Worm (Caenorhabditis elegans) whole organism, late embryonic: ENCODE results near the gene nlp-28.

ENCODE experiments used
- C08G9.2 ChIP-seq: sonication (generic microtip); optimal IDR thresholded peaks from 2 replicates; lab custom pipeline; 2016; ENCODE audit warnings: mild to moderate bottlenecking, missing genetic modification characterization, moderate library complexity, missing compliant biosample characterization
- K09A11.1 ChIP-seq: sonication (generic microtip); optimal IDR thresholded peaks from 2 replicates; lab custom pipeline; 2017; ENCODE audit warnings: antibody characterized with exemption, mild to moderate bottlenecking, missing genetic modification characterization, missing compliant biosample characterization; ENCODE audit not compliant: insufficient read depth
- T23F11.4 ChIP-seq: fragments of 200-800 bp; sonication (Bioruptor generic); optimal IDR thresholded peaks from 2 replicates; lab custom pipeline; 2018; ENCODE audit warnings: mild to moderate bottlenecking, missing genetic modification characterization, missing compliant biosample characterization
- Y22D7AL.16 ChIP-seq: sonication (generic microtip); optimal IDR thresholded peaks from 2 replicates; lab custom pipeline; 2016; ENCODE audit warnings: missing genetic modification characterization, missing compliant biosample characterization
- ama-1 ChIP-seq: fragments of 150-350 bp; optimal IDR thresholded peaks from 2 replicates; lab custom pipeline; 2014
- ceh-14 ChIP-seq: sonication (generic microtip); optimal IDR thresholded peaks from 2 replicates; lab custom pipeline; 2016; ENCODE audit warnings: missing genotype, missing genetic modification characterization, missing compliant biosample characterization
- ceh-18 ChIP-seq: sonication (generic microtip); optimal IDR thresholded peaks from 2 replicates; lab custom pipeline; 2016; ENCODE audit warnings: missing genetic modification characterization, missing compliant biosample characterization
- ceh-2 ChIP-seq: sonication (generic microtip); optimal IDR thresholded peaks from 2 replicates; lab custom pipeline; 2016; ENCODE audit warnings: missing genotype, missing genetic modification characterization, missing compliant biosample characterization
- ceh-22 ChIP-seq: sonication (generic microtip); optimal IDR thresholded peaks from 2 replicates; lab custom pipeline; 2017; ENCODE audit warnings: missing biosample characterization, missing genetic modification characterization
- ceh-24 ChIP-seq: sonication (generic microtip); optimal IDR thresholded peaks from 2 replicates; lab custom pipeline; 2016; ENCODE audit warnings: mild to moderate bottlenecking, missing genetic modification characterization, missing compliant biosample characterization
- ceh-30 ChIP-seq: fragments of 150-350 bp; optimal IDR thresholded peaks from 2 replicates; lab custom pipeline; 2014; ENCODE audit warnings: missing biosample characterization, missing genetic modification characterization
- ceh-34 ChIP-seq: sonication (generic microtip); optimal IDR thresholded peaks from 2 replicates; lab custom pipeline; 2016; ENCODE audit warnings: mild to moderate bottlenecking, missing genetic modification characterization, missing compliant biosample characterization
- ceh-45 ChIP-seq: fragments of 200-800 bp; sonication (Bioruptor generic); IDR thresholded peaks from 2 replicates; pipeline ENCODE4 v1.3.6; 2022; ENCODE audit warnings: missing genetic modification reagents, missing genetic modification characterization, missing compliant biosample characterization
- ceh-48 ChIP-seq: sonication (generic microtip); optimal IDR thresholded peaks from 2 replicates; lab custom pipeline; 2016; ENCODE audit warnings: missing genetic modification characterization, inconsistent platforms, missing compliant biosample characterization
- ceh-6 ChIP-seq: fragments of 200-800 bp; sonication (Bioruptor generic); optimal IDR thresholded peaks from 2 replicates; lab custom pipeline; 2018; ENCODE audit warnings: mild to moderate bottlenecking, missing genetic modification characterization, missing compliant biosample characterization
- ceh-9 ChIP-seq: sonication (generic microtip); optimal IDR thresholded peaks from 2 replicates; lab custom pipeline; 2016; ENCODE audit warnings: mild to moderate bottlenecking, missing genetic modification characterization, inconsistent platforms, missing compliant biosample characterization
- dmd-4 ChIP-seq: sonication (generic microtip); optimal IDR thresholded peaks from 2 replicates; lab custom pipeline; 2016; ENCODE audit warnings: borderline replicate concordance, missing genetic modification characterization, missing compliant biosample characterization
- dve-1 ChIP-seq: sonication (generic microtip); optimal IDR thresholded peaks from 2 replicates; lab custom pipeline; 2017; ENCODE audit warnings: antibody characterized with exemption, mild to moderate bottlenecking, missing genetic modification characterization, missing compliant biosample characterization
- eyg-1 ChIP-seq: sonication (generic microtip); optimal IDR thresholded peaks from 2 replicates; lab custom pipeline; 2016; ENCODE audit warnings: missing genotype, missing genetic modification characterization, missing compliant biosample characterization
- fax-1 ChIP-seq: sonication (generic microtip); optimal IDR thresholded peaks from 2 replicates; lab custom pipeline; 2016; ENCODE audit warnings: missing genotype, missing genetic modification characterization, missing compliant biosample characterization
- fkh-10 ChIP-seq: fragments of 150-350 bp; optimal IDR thresholded peaks from 2 replicates; lab custom pipeline; 2014; ENCODE audit warnings: missing biosample characterization, missing genetic modification reagents, missing genetic modification characterization
- fkh-6 ChIP-seq: sonication (generic microtip); optimal IDR thresholded peaks from 2 replicates; lab custom pipeline; 2016; ENCODE audit warnings: missing genetic modification characterization, missing compliant biosample characterization
- gmeb-2 ChIP-seq: sonication (generic microtip); optimal IDR thresholded peaks from 2 replicates; lab custom pipeline; 2016; ENCODE audit warnings: missing genetic modification characterization, inconsistent platforms, missing compliant biosample characterization
- hlh-13 ChIP-seq: fragments of 200-800 bp; sonication (Bioruptor generic); optimal IDR thresholded peaks from 2 replicates; lab custom pipeline; 2018; ENCODE audit warnings: mild to moderate bottlenecking, missing genetic modification characterization, missing compliant biosample characterization
- hlh-6 ChIP-seq: sonication (generic microtip); optimal IDR thresholded peaks from 2 replicates; lab custom pipeline; 2016; ENCODE audit warnings: missing genotype, missing genetic modification characterization, missing compliant biosample characterization
- hlh-8 ChIP-seq: sonication (generic microtip); optimal IDR thresholded peaks from 2 replicates; lab custom pipeline; 2016; ENCODE audit warnings: missing genotype, missing genetic modification characterization, missing compliant biosample characterization
- lin-11 ChIP-seq: fragments of 200-800 bp; sonication (Bioruptor generic); optimal IDR thresholded peaks from 2 replicates; lab custom pipeline; 2018; ENCODE audit warnings: mild to moderate bottlenecking, missing genetic modification characterization, missing compliant biosample characterization
- mec-3 ChIP-seq: sonication (generic microtip); optimal IDR thresholded peaks from 2 replicates; lab custom pipeline; 2016; ENCODE audit warnings: borderline replicate concordance, missing genetic modification characterization, missing compliant biosample characterization
- nfya-1 ChIP-seq: sonication (generic microtip); optimal IDR thresholded peaks from 2 replicates; lab custom pipeline; 2017; ENCODE audit warnings: missing genetic modification characterization, mild to moderate bottlenecking, missing compliant biosample characterization, antibody characterized with exemption, moderate library complexity
- odd-2 ChIP-seq: sonication (generic microtip); optimal IDR thresholded peaks from 2 replicates; lab custom pipeline; 2017; ENCODE audit warnings: antibody characterized with exemption, mild to moderate bottlenecking, missing genetic modification characterization, missing compliant biosample characterization
- pag-3 ChIP-seq: sonication (generic microtip); optimal IDR thresholded peaks from 2 replicates; lab custom pipeline; 2016; ENCODE audit warnings: missing compliant biosample characterization, missing genetic modification characterization, borderline replicate concordance
- pat-9 ChIP-seq: fragments of 200-800 bp; sonication (Bioruptor generic); optimal IDR thresholded peaks from 2 replicates; lab custom pipeline; 2018; ENCODE audit warnings: mild to moderate bottlenecking, missing genetic modification characterization, moderate library complexity, missing compliant biosample characterization
- pha-2 ChIP-seq: sonication (generic microtip); optimal IDR thresholded peaks from 2 replicates; lab custom pipeline; 2017; ENCODE audit warnings: mild to moderate bottlenecking, missing genetic modification characterization, missing compliant biosample characterization
- ref-2 ChIP-seq: sonication (generic microtip); optimal IDR thresholded peaks from 2 replicates; lab custom pipeline; 2016; ENCODE audit warnings: missing genetic modification characterization, missing compliant biosample characterization
- sox-2 ChIP-seq: fragments of 200-800 bp; sonication (Bioruptor generic); IDR thresholded peaks from 2 replicates; pipeline ENCODE4 v1.3.6; 2022; ENCODE audit warnings: missing genetic modification reagents, missing genetic modification characterization, missing compliant biosample characterization
- sox-4 ChIP-seq: sonication (generic microtip); optimal IDR thresholded peaks from 2 replicates; lab custom pipeline; 2017; ENCODE audit warnings: mild to moderate bottlenecking, missing genetic modification characterization, inconsistent platforms, missing compliant biosample characterization
- syd-9 ChIP-seq: sonication (generic microtip); optimal IDR thresholded peaks from 2 replicates; lab custom pipeline; 2016; ENCODE audit warnings: mild to moderate bottlenecking, missing genetic modification characterization, moderate library complexity, missing compliant biosample characterization
- tbx-7 ChIP-seq: sonication (generic microtip); optimal IDR thresholded peaks from 2 replicates; lab custom pipeline; 2016; ENCODE audit warnings: missing genotype, missing genetic modification characterization, missing compliant biosample characterization
- ttx-3 ChIP-seq: sonication (generic microtip); optimal IDR thresholded peaks from 2 replicates; lab custom pipeline; 2016; ENCODE audit warnings: missing genetic modification reagents, missing genetic modification characterization, missing compliant biosample characterization
- unc-3 ChIP-seq, 2 experiments: fragments of 200-800 bp in 1 of 2; sonication (Bioruptor generic) in 1 of 2; sonication (generic microtip) in 1 of 2; conservative IDR thresholded peaks in 1 of 2; optimal IDR thresholded peaks in 1 of 2; 2 replicates each; pipeline versions ENCODE4 v1.3.6 to Lab custom; 2016 to 2022; ENCODE audit warnings: missing compliant biosample characterization in 2 of 2, missing genetic modification characterization in 2 of 2, missing genetic modification reagents in 1 of 2
- unc-86 ChIP-seq: sonication (generic microtip); optimal IDR thresholded peaks from 2 replicates; lab custom pipeline; 2016; ENCODE audit warnings: missing genetic modification characterization, missing compliant biosample characterization
- zip-5 ChIP-seq: sonication (generic microtip); optimal IDR thresholded peaks from 2 replicates; lab custom pipeline; 2016; ENCODE audit warnings: missing genetic modification characterization, missing compliant biosample characterization

nlp-28 gene

DNA sequence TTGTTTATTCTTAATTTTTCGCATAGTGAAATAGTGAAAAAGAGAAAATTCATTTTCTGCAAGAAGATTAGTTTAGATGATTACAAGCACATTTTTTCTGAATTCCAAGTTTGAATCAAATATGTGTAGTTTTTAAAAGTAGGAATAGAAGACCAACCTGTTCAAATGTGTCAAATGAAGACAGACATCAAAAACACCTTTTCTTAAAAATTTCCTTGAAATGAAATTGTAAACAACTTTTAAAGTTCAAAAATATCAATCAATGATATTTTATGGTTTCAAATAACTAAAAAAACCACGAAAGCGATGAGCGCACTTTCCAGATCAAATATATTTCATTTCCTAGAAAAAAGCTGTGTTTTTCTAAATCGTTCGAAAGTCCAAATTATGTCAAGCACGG is 6.0 kb upstream of the nlp-28 start, which contains the start of gene nlp-30:
Gene nlp-30, plus strand, starts transcription at position 301 of the 400 bp plus-strand sequence.
- TF ChIP-seq Y22D7AL.16 (no peak), nfya-1 (tag; lab: Kevin White, UChicago) (no peak), hlh-6 (tag; lab: Kevin White, UChicago) (no peak), ceh-18 (tag; lab: Kevin White, UChicago) (no peak), sox-4 (tag; lab: Kevin White, UChicago) (no peak), pag-3 (tag; lab: Kevin White, UChicago) (no peak)
- TF ChIP-seq, all 69 proteins: peak for 0

DNA sequence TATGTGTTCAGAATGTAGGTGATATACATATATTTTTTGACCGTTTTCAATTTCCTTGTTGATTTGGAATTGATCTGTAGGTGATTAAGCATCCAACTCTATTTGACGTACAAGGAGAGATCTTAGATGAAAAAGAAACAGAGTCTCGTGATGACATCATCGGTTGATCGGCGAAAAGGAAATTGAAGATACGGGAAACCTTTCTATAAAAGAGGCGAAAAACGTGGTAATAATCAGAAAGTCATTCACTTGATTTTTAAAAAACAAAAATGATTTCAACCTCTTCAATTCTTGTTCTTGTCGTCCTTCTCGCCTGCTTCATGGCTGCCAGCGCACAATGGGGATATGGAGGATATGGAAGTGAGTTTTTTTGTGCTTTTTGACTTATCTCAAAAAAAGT is 3.5 kb upstream of the nlp-28 start, which contains the start of gene nlp-29:
Gene nlp-29, plus strand, starts transcription at position 248 of the 400 bp plus-strand sequence.
- TF ChIP-seq ceh-18 (tag; lab: Kevin White, UChicago) (no peak), dve-1 (tag; lab: Kevin White, UChicago) (peak; percentile 12)

DNA sequence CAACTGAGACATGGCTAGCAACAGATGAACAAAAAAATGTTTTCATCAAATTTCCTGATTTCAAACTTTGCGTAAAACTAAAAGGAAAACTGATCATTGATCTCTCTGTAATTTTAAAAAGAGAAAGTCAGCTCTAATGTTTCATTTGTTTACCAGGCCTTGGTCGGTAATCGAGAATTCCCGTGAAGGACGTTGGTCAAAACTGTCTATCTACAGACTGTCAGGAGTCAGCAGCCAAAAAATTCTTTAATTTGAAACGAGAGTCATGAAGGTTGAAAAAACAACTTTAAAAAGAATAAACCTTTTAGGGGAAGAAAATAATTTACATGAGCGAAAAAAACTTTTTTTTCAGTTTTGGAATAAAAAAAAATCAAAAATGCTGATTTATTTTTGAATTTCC is 2.6 kb upstream of the nlp-28 start:
- TF ChIP-seq C08G9.2 (tag; lab: Kevin White, UChicago) (no peak), ceh-14 (no peak)

DNA sequence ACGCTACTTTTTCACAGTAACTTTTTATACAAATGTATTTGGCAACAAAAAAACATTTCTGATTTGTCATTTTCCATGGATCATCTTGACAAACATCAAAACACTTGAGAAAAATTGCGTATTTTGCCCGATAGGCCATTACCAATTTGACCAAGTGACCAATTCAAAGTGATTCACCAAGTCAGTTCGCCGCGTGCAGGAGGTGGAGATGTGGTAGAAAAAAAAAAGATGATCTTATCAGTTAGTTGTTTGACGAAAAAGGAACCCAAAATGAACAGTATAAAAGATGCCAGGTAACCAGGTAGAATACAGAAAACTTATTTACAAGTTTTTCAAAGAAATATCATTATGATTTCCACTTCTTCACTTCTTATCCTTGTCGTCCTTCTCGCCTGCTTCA is 1.4 kb downstream of the nlp-28 start, which contains the start of gene nlp-27:
Gene nlp-27, plus strand, starts transcription at position 309 of the 400 bp plus-strand sequence.
- TF ChIP-seq dmd-4 (tag; lab: Kevin White, UChicago) = no peak
- TF ChIP-seq syd-9 (tag; lab: Kevin White, UChicago) = no peak
- TF ChIP-seq hlh-8 = no peak
- no peak for TF ChIP-seq fkh-10
- TF ChIP-seq unc-86 = no peak
- TF ChIP-seq ref-2 (tag; lab: Kevin White, UChicago) = no peak
- no peak for TF ChIP-seq ceh-9 (tag; lab: Kevin White, UChicago)
- TF ChIP-seq ceh-34 (tag; lab: Kevin White, UChicago) = no peak
- no peak for TF ChIP-seq pat-9 (tag; lab: Kevin White, UChicago)
- no peak for TF ChIP-seq tbx-7 (tag; lab: Kevin White, UChicago)
- TF ChIP-seq fkh-6 (tag; lab: Kevin White, UChicago) = no peak
- no peak for TF ChIP-seq ceh-45 (GFP tag; lab: Robert Waterston, UW)
- TF ChIP-seq ceh-6 (GFP tag; lab: Kevin White, UChicago) = no peak
- no peak for TF ChIP-seq ceh-2 (tag; lab: Kevin White, UChicago)
- no peak for TF ChIP-seq C08G9.2 (tag; lab: Kevin White, UChicago)
- TF ChIP-seq eyg-1 = no peak
- no peak for TF ChIP-seq lin-11 (tag; lab: Kevin White, UChicago)
- no peak for TF ChIP-seq ceh-30 (tag; lab: Kevin White, UChicago)
- TF ChIP-seq mec-3 (tag; lab: Kevin White, UChicago) = no peak

DNA sequence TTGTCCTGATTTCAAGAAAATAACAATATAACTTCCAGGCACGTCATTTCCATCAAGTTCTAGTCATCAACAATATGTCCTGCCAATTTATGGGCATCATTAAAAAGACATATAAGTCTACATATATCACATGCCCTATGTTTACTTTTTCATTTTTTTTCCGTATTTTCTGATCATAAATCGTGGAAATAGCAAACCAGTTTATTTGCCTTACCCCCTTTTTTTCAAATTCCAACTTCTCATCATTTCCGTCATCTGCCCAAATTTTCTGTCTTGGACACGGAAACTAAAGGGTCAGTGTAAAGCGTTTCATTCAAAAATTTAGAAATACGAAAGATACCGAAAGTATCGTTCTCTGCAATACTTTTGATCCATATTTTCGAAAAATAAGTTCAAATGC is 4.6 kb downstream of the nlp-28 start:
- no peak for TF ChIP-seq fax-1 (tag; lab: Kevin White, UChicago)
- TF ChIP-seq ref-2 (tag; lab: Kevin White, UChicago) = no peak
- TF ChIP-seq unc-3 (GFP tag; conservative IDR thresholded peaks at IDR 0.05; lab: Robert Waterston, UW) = no peak
- no peak for TF ChIP-seq unc-3 (tag; optimal IDR thresholded peaks at IDR 0.05; lab: Kevin White, UChicago)
- no peak for TF ChIP-seq syd-9 (tag; lab: Kevin White, UChicago)

DNA sequence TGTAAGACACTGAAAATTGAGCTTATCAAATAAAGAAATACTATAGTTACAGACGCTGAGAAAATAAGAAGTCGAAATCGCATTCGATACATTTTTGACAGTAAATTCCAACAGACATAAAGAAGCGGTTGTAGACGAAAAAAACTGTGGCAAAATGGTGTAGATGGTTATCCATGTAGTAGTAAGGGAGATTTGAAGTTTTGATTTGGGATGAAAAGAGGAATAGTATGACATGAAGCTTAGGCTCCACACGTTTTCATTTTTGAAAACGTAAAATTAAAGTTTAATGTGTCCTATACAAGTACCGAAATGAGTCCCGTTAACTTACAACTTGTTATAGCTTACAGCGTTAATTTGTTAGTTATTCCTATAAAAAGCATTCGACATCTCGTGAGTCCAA is 6.3 kb downstream of the nlp-28 start, which contains the start of gene K09D9.9:
Gene K09D9.9, minus strand, starts transcription at position 101 of the 400 bp plus-strand sequence.
- TF ChIP-seq hlh-13 (GFP tag; lab: Kevin White, UChicago) (no peak), gmeb-2 (no peak), T23F11.4 (GFP tag; lab: Kevin White, UChicago) (no peak), ceh-24 (no peak), zip-5 (tag; lab: Kevin White, UChicago) (no peak), K09A11.1 (tag; lab: Kevin White, UChicago) (no peak), ceh-48 (tag; lab: Kevin White, UChicago) (no peak), ceh-6 (GFP tag; lab: Kevin White, UChicago) (no peak), odd-2 (tag; lab: Kevin White, UChicago) (no peak), Y22D7AL.16 (no peak), C08G9.2 (tag; lab: Kevin White, UChicago) (no peak), ceh-22 (tag; lab: Kevin White, UChicago) (no peak), ama-1 (lab: Kevin White, UChicago) (no peak), ceh-18 (tag; lab: Kevin White, UChicago) (no peak), pha-2 (tag; lab: Kevin White, UChicago) (no peak), sox-2 (GFP tag; lab: Robert Waterston, UW) (no peak), ceh-2 (tag; lab: Kevin White, UChicago) (no peak), ttx-3 (no peak)
